Worm (Caenorhabditis elegans): ENCODE data around the gene T13F2.6.

The T13F2.6 gene

ce11 chrIV:9778016-9778415 is at the start of gene T13F2.6:
T13F2.6 (plus strand) TSS chrIV:9778321.
- TF ChIP-seq pqm-1 (tag; optimal IDR thresholded peaks at IDR 0.05) (no peak), dsc-1 (tag; optimal IDR thresholded peaks at IDR 0.05) (no peak), aha-1 (tag; optimal IDR thresholded peaks at IDR 0.05) (no peak), snu-23 (GFP tag; optimal IDR thresholded peaks at IDR 0.05) (no peak), irx-1 (tag; optimal IDR thresholded peaks at IDR 0.05) (no peak), unc-62 (GFP tag; optimal IDR thresholded peaks at IDR 0.05) (no peak), Y116A8C.19 (tag; optimal IDR thresholded peaks at IDR 0.05; ENCODE audit: borderline replicate concordance) (no peak), ceh-8 (GFP tag; optimal IDR thresholded peaks at IDR 0.05) (no peak), egl-27 (tag; optimal IDR thresholded peaks at IDR 0.05) (no peak)

- TF ChIP-seq sup-37 (GFP tag; optimal IDR thresholded peaks at IDR 0.05) (no peak), unc-30 (tag; optimal IDR thresholded peaks at IDR 0.05) (no peak), vab-15 (tag; optimal IDR thresholded peaks at IDR 0.05) (no peak), F16B12.6 (tag; optimal IDR thresholded peaks at IDR 0.05) (no peak), nhr-28 (tag; optimal IDR thresholded peaks at IDR 0.05) (no peak), egl-13 (tag; optimal IDR thresholded peaks at IDR 0.05) (no peak), unc-98 (GFP tag; IDR thresholded peaks at IDR 0.05) (no peak), tlp-1 (tag; optimal IDR thresholded peaks at IDR 0.05) (no peak), lin-39 (tag; optimal IDR thresholded peaks at IDR 0.05) (no peak), nhr-84 (tag; optimal IDR thresholded peaks at IDR 0.05) (no peak), skn-1 (tag; optimal IDR thresholded peaks at IDR 0.05) (no peak), efl-1 (optimal IDR thresholded peaks at IDR 0.05) (no peak), efl-1 (GFP tag; optimal IDR thresholded peaks at IDR 0.05 in 1 of 2) (no peak), ceh-8 (GFP tag; optimal IDR thresholded peaks at IDR 0.05) (no peak), ztf-4 (tag; optimal IDR thresholded peaks at IDR 0.05) (no peak), nhr-71 (tag; optimal IDR thresholded peaks at IDR 0.05) (no peak), alr-1 (tag; optimal IDR thresholded peaks at IDR 0.05; ENCODE audit: borderline replicate concordance) (no peak)
Measured at ce11 chrIV:9728376-9728775, 49.7 kb upstream of the T13F2.6 start, which contains the start of gene nhr-100. nhr-100 (plus strand) TSS chrIV:9728676.

- no peak for TF ChIP-seq pqm-1 (tag; optimal IDR thresholded peaks at IDR 0.05)
- no peak for TF ChIP-seq mef-2 (tag; optimal IDR thresholded peaks at IDR 0.05)
- TF ChIP-seq skn-1 (tag; optimal IDR thresholded peaks at IDR 0.05), result no peak
- no peak for TF ChIP-seq ceh-63 (GFP tag; optimal IDR thresholded peaks at IDR 0.05)
- TF ChIP-seq ceh-8 (GFP tag; optimal IDR thresholded peaks at IDR 0.05), result no peak
Measured at ce11 chrIV:9733904-9734303, 44.2 kb upstream of the T13F2.6 start.

ce11 chrIV:9734861-9735260 is 43.3 kb upstream of the T13F2.6 start:
- TF ChIP-seq ztf-4 (tag; optimal IDR thresholded peaks at IDR 0.05), result no peak
- peak; percentile 1 for TF ChIP-seq nhr-71 (tag; optimal IDR thresholded peaks at IDR 0.05)
- TF ChIP-seq unc-30 (tag; optimal IDR thresholded peaks at IDR 0.05), result no peak
- TF ChIP-seq nhr-76 (tag; optimal IDR thresholded peaks at IDR 0.05), result no peak
- no peak for TF ChIP-seq tlp-1 (tag; optimal IDR thresholded peaks at IDR 0.05)
- no peak for TF ChIP-seq alr-1 (tag; optimal IDR thresholded peaks at IDR 0.05; ENCODE audit: borderline replicate concordance)
- TF ChIP-seq blmp-1 (tag; optimal IDR thresholded peaks at IDR 0.05), result no peak
- no peak for TF ChIP-seq aha-1 (tag; optimal IDR thresholded peaks at IDR 0.05)
- no peak for TF ChIP-seq dsc-1 (tag; optimal IDR thresholded peaks at IDR 0.05)
- TF ChIP-seq skn-1 (tag; optimal IDR thresholded peaks at IDR 0.05), result no peak
- TF ChIP-seq rnt-1 (tag; optimal IDR thresholded peaks at IDR 0.05), result peak; percentile 10
- peak in 1 of 2 experiments; percentile 14 for TF ChIP-seq lsy-2 (tag; optimal IDR thresholded peaks at IDR 0.05)
- TF ChIP-seq ztf-11 (tag; optimal IDR thresholded peaks at IDR 0.05), result no peak
- no peak for TF ChIP-seq ceh-88 (GFP tag; IDR thresholded peaks at IDR 0.05)
- no peak; the same call in 1 of the 2 replicates for TF ChIP-seq nhr-19 (GFP tag; conservative IDR thresholded peaks at IDR 0.05)
- no peak for TF ChIP-seq ces-1 (GFP tag; optimal IDR thresholded peaks at IDR 0.05)
- no peak for TF ChIP-seq hlh-4 (tag; optimal IDR thresholded peaks at IDR 0.05)
- TF ChIP-seq efl-1 (optimal IDR thresholded peaks at IDR 0.05), result peak in 1 of 2 experiments; percentile 17
- no peak for TF ChIP-seq efl-1 (GFP tag; optimal IDR thresholded peaks at IDR 0.05 in 1 of 2)
- TF ChIP-seq mep-1 (tag; optimal IDR thresholded peaks at IDR 0.05), result peak; percentile 1
- TF ChIP-seq ceh-82 (tag; optimal IDR thresholded peaks at IDR 0.05), result no peak
- TF ChIP-seq pqm-1 (tag; optimal IDR thresholded peaks at IDR 0.05), result no peak
- TF ChIP-seq snpc-4 (tag; optimal IDR thresholded peaks at IDR 0.05), result no peak
- no peak for TF ChIP-seq egl-13 (tag; optimal IDR thresholded peaks at IDR 0.05)
- no peak for TF ChIP-seq fkh-4 (tag; optimal IDR thresholded peaks at IDR 0.05; ENCODE audit: borderline replicate concordance)
- TF ChIP-seq sup-37 (GFP tag; optimal IDR thresholded peaks at IDR 0.05), result no peak
- TF ChIP-seq lin-15B (tag; optimal IDR thresholded peaks at IDR 0.05), result no peak
- no peak for TF ChIP-seq lin-39 (tag; optimal IDR thresholded peaks at IDR 0.05)
- no peak for TF ChIP-seq ceh-8 (GFP tag; optimal IDR thresholded peaks at IDR 0.05)
- TF ChIP-seq lin-14 (GFP tag; optimal IDR thresholded peaks at IDR 0.05), result peak; percentile 50
- TF ChIP-seq elt-3 (tag; optimal IDR thresholded peaks at IDR 0.05), result no peak
- TF ChIP-seq sptf-1 (tag; optimal IDR thresholded peaks at IDR 0.05), result no peak
- TF ChIP-seq lir-3 (tag; optimal IDR thresholded peaks at IDR 0.05; ENCODE audit: poor library complexity), result no peak
- no peak for TF ChIP-seq vab-15 (tag; optimal IDR thresholded peaks at IDR 0.05)
- TF ChIP-seq unc-62 (GFP tag; optimal IDR thresholded peaks at IDR 0.05), result no peak
